Worm (Caenorhabditis elegans) whole organism, L1 larva: ENCODE results near the gene F09B9.5.
A peak's percentile ranks its signal among the peaks of the same experiment; 100 is the strongest.

Source experiments
- C04F5.9 ChIP-seq: sonication (generic microtip); optimal IDR thresholded peaks from 2 replicates; lab custom pipeline; 2016; ENCODE audit warnings: missing genetic modification characterization, missing compliant biosample characterization
- C16A3.4 ChIP-seq: fragments of 150-350 bp; optimal IDR thresholded peaks from 2 replicates; lab custom pipeline; 2014; ENCODE audit warnings: missing biosample characterization, missing genetic modification characterization
- C34B4.2 ChIP-seq: sonication (generic microtip); optimal IDR thresholded peaks from 2 replicates; lab custom pipeline; 2017; ENCODE audit warnings: mild to moderate bottlenecking, missing genetic modification characterization, missing compliant biosample characterization
- F16B12.6 ChIP-seq: fragments of 150-350 bp; optimal IDR thresholded peaks from 2 replicates; lab custom pipeline; 2014; ENCODE audit warnings: missing biosample characterization, missing genetic modification characterization
- aha-1 ChIP-seq: fragments of 150-350 bp; optimal IDR thresholded peaks from 2 replicates; lab custom pipeline; 2014; ENCODE audit warnings: missing biosample characterization, missing genetic modification characterization
- alr-1 ChIP-seq: fragments of 200-800 bp; sonication (Bioruptor generic); optimal IDR thresholded peaks from 2 replicates; lab custom pipeline; 2018; ENCODE audit warnings: borderline replicate concordance, mild to moderate bottlenecking, missing genetic modification characterization, missing compliant biosample characterization
- aly-2 ChIP-seq: fragments of 150-350 bp; optimal IDR thresholded peaks from 2 replicates; lab custom pipeline; 2014; ENCODE audit warnings: missing biosample characterization, missing genetic modification characterization
- blmp-1 ChIP-seq: fragments of 150-350 bp; optimal IDR thresholded peaks from 2 replicates; lab custom pipeline; 2014; ENCODE audit warnings: missing biosample characterization, missing genetic modification characterization
- ceh-63 ChIP-seq: fragments of 200-800 bp; sonication (Bioruptor generic); optimal IDR thresholded peaks from 2 replicates; lab custom pipeline; 2018; ENCODE audit warnings: mild to moderate bottlenecking, missing genetic modification characterization, missing compliant biosample characterization
- ceh-8 ChIP-seq: fragments of 200-800 bp; sonication (Bioruptor generic); optimal IDR thresholded peaks from 2 replicates; lab custom pipeline; 2018; ENCODE audit warnings: mild to moderate bottlenecking, missing genetic modification characterization, moderate library complexity, missing compliant biosample characterization
- ces-1 ChIP-seq: fragments of 150-350 bp; optimal IDR thresholded peaks from 2 replicates; lab custom pipeline; 2014; ENCODE audit warnings: missing biosample characterization, missing genetic modification reagents, missing genetic modification characterization
- elt-2 ChIP-seq: sonication (generic microtip); optimal IDR thresholded peaks from 2 replicates; lab custom pipeline; 2016; ENCODE audit warnings: missing genetic modification characterization, mild to moderate bottlenecking, inconsistent platforms, missing compliant biosample characterization, missing genetic modification reagents
- elt-3 ChIP-seq, 6 experiments: fragments of 150-350 bp in 1 of 6; sonication (generic microtip); optimal IDR thresholded peaks; 2 replicates each; lab custom pipeline; 2017 to 2018; ENCODE audit warnings: missing biosample characterization in 6 of 6, missing genetic modification characterization in 6 of 6, inconsistent platforms in 1 of 6
- ets-5 ChIP-seq: fragments of 200-800 bp; sonication (Bioruptor generic); IDR thresholded peaks from 2 replicates; pipeline ENCODE4 v1.3.6; 2022; ENCODE audit warnings: missing genetic modification characterization, missing compliant biosample characterization
- fkh-10 ChIP-seq: sonication (generic microtip); optimal IDR thresholded peaks from 2 replicates; lab custom pipeline; 2017; ENCODE audit warnings: missing biosample characterization, missing genetic modification reagents, missing genetic modification characterization
- fkh-4 ChIP-seq: sonication (generic microtip); optimal IDR thresholded peaks from 2 replicates; lab custom pipeline; 2016; ENCODE audit warnings: missing compliant biosample characterization, missing genetic modification characterization, borderline replicate concordance
- fkh-8 ChIP-seq: sonication (generic microtip); optimal IDR thresholded peaks from 2 replicates; lab custom pipeline; 2016; ENCODE audit warnings: mild to moderate bottlenecking, missing genetic modification characterization, missing compliant biosample characterization
- fos-1 ChIP-seq: fragments of 150-350 bp; optimal IDR thresholded peaks from 2 replicates; lab custom pipeline; 2014; ENCODE audit warnings: missing biosample characterization, missing genetic modification characterization
- grh-1 ChIP-seq: fragments of 200-800 bp; sonication (Bioruptor generic); IDR thresholded peaks from 2 replicates; pipeline ENCODE4 v1.3.6; 2022; ENCODE audit warnings: missing genetic modification reagents, missing genetic modification characterization, missing compliant biosample characterization
- hlh-4 ChIP-seq: sonication (generic microtip); optimal IDR thresholded peaks from 2 replicates; lab custom pipeline; 2016; ENCODE audit warnings: mild to moderate bottlenecking, missing genetic modification characterization, missing compliant biosample characterization
- jun-1 ChIP-seq: fragments of 150-350 bp; optimal IDR thresholded peaks from 2 replicates; lab custom pipeline; 2014; ENCODE audit warnings: missing biosample characterization, missing genetic modification reagents, missing genetic modification characterization
- lin-13 ChIP-seq: fragments of 150-350 bp; optimal IDR thresholded peaks from 2 replicates; lab custom pipeline; 2014; ENCODE audit warnings: missing biosample characterization, missing genetic modification reagents, missing genetic modification characterization
- lin-14 ChIP-seq: fragments of 200-800 bp; sonication (Bioruptor generic); optimal IDR thresholded peaks from 2 replicates; lab custom pipeline; 2018; ENCODE audit warnings: mild to moderate bottlenecking, missing genetic modification characterization, moderate library complexity, missing compliant biosample characterization
- lin-39 ChIP-seq: fragments of 150-350 bp; optimal IDR thresholded peaks from 2 replicates; lab custom pipeline; 2014; ENCODE audit warnings: missing biosample characterization, missing genetic modification reagents, missing genetic modification characterization
- mab-9 ChIP-seq: fragments of 200-800 bp; sonication (Bioruptor generic); IDR thresholded peaks from 2 replicates; pipeline ENCODE4 v1.3.6; 2022; ENCODE audit warnings: missing genetic modification reagents, missing genetic modification characterization, missing compliant biosample characterization
- mdl-1 ChIP-seq, 2 experiments: fragments of 150-350 bp; optimal IDR thresholded peaks; 2 replicates each; lab custom pipeline; 2014 to 2017; ENCODE audit warnings: missing biosample characterization in 2 of 2, missing genetic modification characterization in 2 of 2, inconsistent platforms in 1 of 2
- nhr-11 ChIP-seq: fragments of 150-350 bp; optimal IDR thresholded peaks from 2 replicates; lab custom pipeline; 2014; ENCODE audit warnings: missing biosample characterization, missing genetic modification characterization
- nhr-19 ChIP-seq: fragments of 200-800 bp; sonication (Bioruptor generic); conservative IDR thresholded peaks from 2 replicates; pipeline ENCODE4 v1.3.6; 2022; ENCODE audit warnings: missing genetic modification characterization, missing compliant biosample characterization
- nhr-28 ChIP-seq: fragments of 150-350 bp; optimal IDR thresholded peaks from 2 replicates; lab custom pipeline; 2014; ENCODE audit warnings: missing biosample characterization, missing genetic modification characterization
- nhr-47 ChIP-seq: sonication (generic microtip); optimal IDR thresholded peaks from 2 replicates; lab custom pipeline; 2016; ENCODE audit warnings: mild to moderate bottlenecking, missing genetic modification characterization, moderate library complexity, missing compliant biosample characterization
- nhr-71 ChIP-seq: sonication (generic microtip); optimal IDR thresholded peaks from 2 replicates; lab custom pipeline; 2016; ENCODE audit warnings: mild to moderate bottlenecking, missing genetic modification characterization, moderate library complexity, missing compliant biosample characterization
- nhr-76 ChIP-seq: sonication (generic microtip); optimal IDR thresholded peaks from 2 replicates; lab custom pipeline; 2017; ENCODE audit warnings: missing biosample characterization, missing genetic modification characterization
- pqm-1 ChIP-seq: sonication (generic microtip); optimal IDR thresholded peaks from 3 replicates; lab custom pipeline; 2017; ENCODE audit warnings: missing biosample characterization, missing genetic modification characterization
- rnt-1 ChIP-seq: sonication (generic microtip); optimal IDR thresholded peaks from 2 replicates; lab custom pipeline; 2016; ENCODE audit warnings: mild to moderate bottlenecking, missing genetic modification characterization, moderate library complexity, missing compliant biosample characterization
- sox-4 ChIP-seq: sonication (generic microtip); optimal IDR thresholded peaks from 2 replicates; lab custom pipeline; 2016; ENCODE audit warnings: missing genetic modification characterization, missing compliant biosample characterization
- sptf-1 ChIP-seq: fragments of 150-350 bp; optimal IDR thresholded peaks from 2 replicates; lab custom pipeline; 2014; ENCODE audit warnings: missing biosample characterization, missing genetic modification characterization
- swsn-7 ChIP-seq: sonication (generic microtip); optimal IDR thresholded peaks from 2 replicates; lab custom pipeline; 2016; ENCODE audit warnings: missing genetic modification characterization, missing compliant biosample characterization
- vab-15 ChIP-seq: sonication (generic microtip); optimal IDR thresholded peaks from 2 replicates; lab custom pipeline; 2017; ENCODE audit warnings: missing genotype, mild to moderate bottlenecking, missing genetic modification characterization, missing compliant biosample characterization
- xbp-1 ChIP-seq: sonication (generic microtip); optimal IDR thresholded peaks from 2 replicates; lab custom pipeline; 2016; ENCODE audit warnings: missing genetic modification characterization, missing compliant biosample characterization
- zag-1 ChIP-seq: fragments of 150-350 bp; optimal IDR thresholded peaks from 2 replicates; lab custom pipeline; 2014; ENCODE audit warnings: missing biosample characterization, missing genetic modification characterization

F09B9.5 gene

DNA sequence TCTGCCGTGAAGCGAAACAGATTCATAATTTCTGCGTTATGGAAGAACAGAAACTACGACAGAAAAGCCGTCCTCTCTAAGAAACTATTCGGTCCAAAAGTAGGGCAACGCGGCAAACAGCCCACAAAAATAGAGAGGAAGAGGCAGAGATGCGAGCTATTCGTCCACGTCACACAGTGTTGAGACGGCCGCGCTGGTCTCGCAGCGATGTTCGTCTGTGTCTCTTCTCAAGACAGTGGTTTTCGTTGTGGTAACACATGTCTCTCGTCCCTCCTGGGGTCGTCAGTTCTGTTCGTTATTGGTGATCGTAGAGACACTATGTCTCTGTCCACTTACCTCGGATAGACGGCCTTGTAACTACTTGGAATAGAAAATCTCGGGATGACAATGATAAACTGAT lies 4.1 kb downstream of the F09B9.5 start, which contains the start of gene erd-2.1 (continued):
- no peak for TF ChIP-seq sox-4 (tag; lab: Kevin White, UChicago)
- TF ChIP-seq rnt-1 (tag; lab: Kevin White, UChicago), result peak; percentile 82
- no peak for TF ChIP-seq jun-1 (tag; lab: Kevin White, UChicago)
- peak; percentile 91 for TF ChIP-seq lin-14 (GFP tag; lab: Kevin White, UChicago)
- TF ChIP-seq elt-3 (tag; optimal IDR thresholded peaks at IDR 0.05; lab: Kevin White, UChicago), result peak in 2 of 6 experiments; percentile 31 to 60
- TF ChIP-seq pqm-1 (tag; lab: Kevin White, UChicago), result no peak
- TF ChIP-seq aly-2 (tag; lab: Kevin White, UChicago), result no peak
- TF ChIP-seq nhr-76 (tag; lab: Kevin White, UChicago), result no peak
- no peak for TF ChIP-seq zag-1 (tag; lab: Kevin White, UChicago)
- TF ChIP-seq alr-1 (tag; lab: Kevin White, UChicago), result no peak
- TF ChIP-seq fos-1 (tag; lab: Kevin White, UChicago), result no peak
- peak; percentile 59 for TF ChIP-seq C16A3.4 (tag; lab: Kevin White, UChicago)
- TF ChIP-seq nhr-28, result no peak
- TF ChIP-seq C34B4.2 (tag; lab: Kevin White, UChicago), result no peak
- peak; percentile 48; the same call in 1 of the 2 replicates for TF ChIP-seq grh-1
- TF ChIP-seq mab-9 (GFP tag; lab: Robert Waterston, UW), result no peak
- TF ChIP-seq vab-15, result peak; percentile 37
- TF ChIP-seq ets-5 (GFP tag; lab: Robert Waterston, UW), result no peak
- TF ChIP-seq hlh-4 (tag; lab: Kevin White, UChicago), result no peak
- TF ChIP-seq lin-13 (GFP tag; lab: Kevin White, UChicago), result no peak
- peak; percentile 28 for TF ChIP-seq fkh-8 (tag; lab: Kevin White, UChicago)
- TF ChIP-seq mdl-1 (tag; optimal IDR thresholded peaks at IDR 0.05; lab: Kevin White, UChicago), result peak in 1 of 2 experiments; percentile 76
- no peak for TF ChIP-seq ceh-8 (GFP tag; lab: Kevin White, UChicago)
- no peak for TF ChIP-seq F16B12.6
- no peak for TF ChIP-seq elt-2
- TF ChIP-seq fkh-4 (tag; lab: Kevin White, UChicago), result no peak
- peak; percentile 52 for TF ChIP-seq nhr-47 (tag; lab: Kevin White, UChicago)
- TF ChIP-seq ceh-63 (GFP tag; lab: Kevin White, UChicago), result no peak
- TF ChIP-seq ces-1 (GFP tag; lab: Kevin White, UChicago), result no peak
- TF ChIP-seq swsn-7 (tag; lab: Kevin White, UChicago), result peak; percentile 57

DNA sequence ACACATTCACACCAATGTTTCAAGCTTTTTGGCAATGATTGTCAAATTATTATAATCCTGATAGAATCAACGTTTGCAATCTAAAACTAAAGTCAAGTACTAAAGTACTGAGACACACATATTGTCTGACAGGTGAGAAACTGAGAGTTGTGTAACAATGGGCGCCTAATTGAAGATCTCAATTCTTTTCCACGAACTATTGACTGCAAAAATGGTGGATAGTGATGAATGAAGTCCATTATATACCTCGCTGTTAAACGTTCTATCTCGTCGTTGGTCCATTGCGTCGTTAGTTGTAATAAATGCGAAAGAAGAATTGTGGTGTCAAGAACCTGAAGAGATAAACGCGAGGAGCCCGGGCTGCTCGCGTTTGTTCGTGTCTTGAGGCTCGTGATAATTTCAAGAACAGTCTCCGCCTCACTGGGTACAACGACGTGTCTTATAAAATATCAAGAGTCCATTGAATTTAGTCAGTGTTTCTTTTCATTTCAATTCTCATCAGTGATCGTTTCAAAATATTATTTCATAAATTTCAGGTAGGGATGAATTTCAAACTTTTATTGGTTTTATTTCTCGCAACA lies 5.6 kb downstream of the F09B9.5 start, which contains the start of gene F09B9.4:
Gene F09B9.4, plus strand, starts transcription at position 531 of the 581 bp plus-strand sequence.
- peak; percentile 23 for TF ChIP-seq nhr-71
- TF ChIP-seq pqm-1 (tag; lab: Kevin White, UChicago), result no peak
- TF ChIP-seq rnt-1 (tag; lab: Kevin White, UChicago), result peak; percentile 65
- peak; percentile 59 for TF ChIP-seq lin-14 (GFP tag; lab: Kevin White, UChicago)
- no peak for TF ChIP-seq fkh-8 (tag; lab: Kevin White, UChicago)
- no peak for TF ChIP-seq sptf-1
- no peak for TF ChIP-seq fkh-10 (GFP tag; lab: Kevin White, UChicago)
- TF ChIP-seq lin-39 (tag; lab: Kevin White, UChicago), result peak; percentile 10

DNA sequence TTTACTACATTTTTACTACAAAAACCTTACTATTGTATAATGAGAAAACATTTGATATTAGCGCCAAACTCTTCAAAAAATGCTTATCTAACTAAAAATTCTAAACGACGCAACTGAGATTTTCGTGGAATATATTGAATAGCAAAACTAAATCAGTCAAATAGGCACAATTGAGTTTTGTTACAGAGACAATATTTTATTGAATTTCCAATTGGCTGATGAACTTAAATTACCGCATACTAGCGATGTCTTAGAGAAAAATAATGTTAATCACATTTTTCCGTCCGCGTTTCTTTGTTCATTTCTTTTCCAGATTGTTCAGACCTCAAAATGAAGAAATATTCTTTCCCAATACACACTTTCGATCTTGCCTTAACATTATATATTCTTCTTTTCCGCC lies 7.9 kb downstream of the F09B9.5 start:
- TF ChIP-seq fos-1 (tag; lab: Kevin White, UChicago), result no peak
- no peak for TF ChIP-seq nhr-11 (tag; lab: Kevin White, UChicago)
- no peak for TF ChIP-seq C34B4.2 (tag; lab: Kevin White, UChicago)
- no peak for TF ChIP-seq xbp-1
- TF ChIP-seq nhr-47 (tag; lab: Kevin White, UChicago), result no peak
- TF ChIP-seq F16B12.6, result no peak
- no peak for TF ChIP-seq C04F5.9
- TF ChIP-seq elt-2, result no peak
- TF ChIP-seq ces-1 (GFP tag; lab: Kevin White, UChicago), result no peak
- TF ChIP-seq nhr-19 (GFP tag; lab: Robert Waterston, UW), result no peak
- TF ChIP-seq swsn-7 (tag; lab: Kevin White, UChicago), result no peak
- no peak for TF ChIP-seq blmp-1
- TF ChIP-seq aly-2 (tag; lab: Kevin White, UChicago), result no peak
- no peak for TF ChIP-seq vab-15
- no peak for TF ChIP-seq aha-1 (tag; lab: Kevin White, UChicago)
